Fruit fly (Drosophila melanogaster): Measurements from ENCODE around the gene EMC5.

EMC5 gene

dm6 chr2L:19009130-19009529, 21.6 kb downstream of the EMC5 start, which contains the start of gene RpL30:
RpL30 (minus strand) TSS chr2L:19009306.
- TF ChIP-seq dl (GFP tag; optimal IDR thresholded peaks at IDR 0.05; ENCODE audit: insufficient read depth in 1 of 2, partially characterized antibody in 2 of 2) (no peak), CrebA (GFP tag; optimal IDR thresholded peaks at IDR 0.05; ENCODE audit: borderline replicate concordance) (no peak), h (GFP tag; optimal IDR thresholded peaks at IDR 0.05) (peak; percentile 90), rgr (GFP tag; optimal IDR thresholded peaks at IDR 0.05) (peak; percentile 94), OdsH (GFP tag; optimal IDR thresholded peaks at IDR 0.05) (peak; percentile 82), Hnf4 (GFP tag; optimal IDR thresholded peaks at IDR 0.05) (peak; percentile 81), GATAd (GFP tag; optimal IDR thresholded peaks at IDR 0.05) (no peak), HLH106 (tag; optimal IDR thresholded peaks at IDR 0.05) (peak; percentile 78), dmrt93B (GFP tag; optimal IDR thresholded peaks at IDR 0.05) (peak; percentile 87), woc (GFP tag; optimal IDR thresholded peaks at IDR 0.05) (peak; percentile 51), CG9705 (GFP tag; optimal IDR thresholded peaks at IDR 0.05) (peak; percentile 87), Dif (GFP tag; optimal IDR thresholded peaks at IDR 0.05; ENCODE audit: partially characterized antibody) (peak; percentile 49), psq (GFP tag; optimal IDR thresholded peaks at IDR 0.05) (peak; percentile 56), pan (optimal IDR thresholded peaks at IDR 0.05) (no peak), Vsx2 (GFP tag; optimal IDR thresholded peaks at IDR 0.05; ENCODE audit: partially characterized antibody) (no peak), sv (GFP tag; optimal IDR thresholded peaks at IDR 0.05) (peak; percentile 88), br (GFP tag; optimal IDR thresholded peaks at IDR 0.05) (peak; percentile 90), Mio (GFP tag; optimal IDR thresholded peaks at IDR 0.05) (peak; percentile 71), Hr83 (GFP tag; optimal IDR thresholded peaks at IDR 0.05; ENCODE audit: poor library complexity, severe bottlenecking) (peak; percentile 85), Jra (GFP tag; optimal IDR thresholded peaks at IDR 0.05) (peak; percentile 71), foxo (GFP tag; optimal IDR thresholded peaks at IDR 0.05) (peak; percentile 46 to 79), Rel (GFP tag; optimal IDR thresholded peaks at IDR 0.05) (no peak), Rel (tag; optimal IDR thresholded peaks at IDR 0.05) (peak; percentile 78), sage (GFP tag; optimal IDR thresholded peaks at IDR 0.05) (peak; percentile 33), dsf (GFP tag; optimal IDR thresholded peaks at IDR 0.05; ENCODE audit: borderline replicate concordance) (peak; percentile 22), Dfd (GFP tag; optimal IDR thresholded peaks at IDR 0.05) (no peak), fru (GFP tag; optimal IDR thresholded peaks at IDR 0.05) (peak; percentile 81), Sp1 (GFP tag; optimal IDR thresholded peaks at IDR 0.05) (peak; percentile 92), ey (GFP tag; optimal IDR thresholded peaks at IDR 0.05) (peak; percentile 54), CG32264 (GFP tag; optimal IDR thresholded peaks at IDR 0.05) (peak; percentile 68), tai (GFP tag; optimal IDR thresholded peaks at IDR 0.05) (no peak), Myc (optimal IDR thresholded peaks at IDR 0.05) (peak; percentile 97)

DNA sequence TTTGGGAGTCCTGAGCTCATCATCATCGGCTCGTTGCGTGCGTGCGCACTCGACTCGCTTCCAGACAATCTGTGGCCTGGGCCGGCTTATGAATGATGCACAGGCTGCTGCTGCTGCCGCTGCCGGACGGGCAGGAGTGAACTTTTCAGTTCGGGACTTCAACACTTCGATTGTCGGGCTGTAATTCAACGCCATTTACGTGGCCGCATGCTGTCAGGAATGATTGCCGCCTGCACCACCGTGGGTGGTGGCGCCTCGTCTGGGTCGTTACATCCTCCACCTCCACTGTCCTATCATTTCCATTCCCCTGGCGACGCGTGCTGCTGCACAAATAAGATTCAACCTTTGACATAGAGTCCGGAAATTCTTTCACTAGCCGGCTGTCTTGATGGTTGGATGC, 22.5 kb downstream of the EMC5 start:
- TF ChIP-seq br (GFP tag; optimal IDR thresholded peaks at IDR 0.05) = no peak
- no peak for TF ChIP-seq Mio (GFP tag; optimal IDR thresholded peaks at IDR 0.05)
- TF ChIP-seq lola (GFP tag; optimal IDR thresholded peaks at IDR 0.05) = no peak
- TF ChIP-seq jim (GFP tag; optimal IDR thresholded peaks at IDR 0.05) = no peak
- TF ChIP-seq Abd-B (GFP tag; optimal IDR thresholded peaks at IDR 0.05) = no peak
- no peak for TF ChIP-seq N (GFP tag; optimal IDR thresholded peaks at IDR 0.05)
- TF ChIP-seq ey (GFP tag; optimal IDR thresholded peaks at IDR 0.05) = no peak

DNA sequence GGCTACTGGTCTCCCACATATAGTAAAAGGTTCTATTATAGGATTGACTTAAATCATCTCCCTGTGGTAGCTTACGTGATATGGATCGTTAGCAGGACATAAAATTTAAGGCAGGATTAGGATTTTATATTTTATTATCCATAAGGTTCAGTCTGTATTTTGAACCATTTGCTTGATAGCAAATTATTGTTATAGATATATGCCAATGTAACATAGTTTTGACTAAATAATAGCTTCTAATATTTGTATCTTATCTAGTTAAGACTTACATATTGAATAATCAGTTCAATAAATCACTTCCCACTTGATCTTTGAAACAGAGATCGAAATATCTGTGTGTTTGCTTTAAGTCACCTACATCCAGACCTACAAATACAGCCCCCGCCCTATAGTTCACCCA, 23.1 kb downstream of the EMC5 start, which contains the start of gene robl37BC:
Gene robl37BC, plus strand, starts transcription at position 301 of the 400 bp plus-strand sequence.
- TF ChIP-seq usp (GFP tag; optimal IDR thresholded peaks at IDR 0.05) = no peak
- no peak for TF ChIP-seq dl (GFP tag; optimal IDR thresholded peaks at IDR 0.05; ENCODE audit: insufficient read depth in 1 of 2, partially characterized antibody in 2 of 2)
- TF ChIP-seq sage (GFP tag; optimal IDR thresholded peaks at IDR 0.05) = no peak
- no peak for TF ChIP-seq Abd-B (GFP tag; optimal IDR thresholded peaks at IDR 0.05)
- no peak for TF ChIP-seq Dif (GFP tag; optimal IDR thresholded peaks at IDR 0.05; ENCODE audit: partially characterized antibody)
- TF ChIP-seq ey (GFP tag; optimal IDR thresholded peaks at IDR 0.05) = no peak
- TF ChIP-seq Rel (GFP tag; optimal IDR thresholded peaks at IDR 0.05) = no peak
- no peak for TF ChIP-seq Rel (tag; optimal IDR thresholded peaks at IDR 0.05)
- no peak for TF ChIP-seq Hnf4 (GFP tag; optimal IDR thresholded peaks at IDR 0.05)
- no peak for TF ChIP-seq foxo (GFP tag; optimal IDR thresholded peaks at IDR 0.05)
- no peak for TF ChIP-seq brk (GFP tag; optimal IDR thresholded peaks at IDR 0.05)
- no peak for TF ChIP-seq CrebA (GFP tag; optimal IDR thresholded peaks at IDR 0.05; ENCODE audit: borderline replicate concordance)
- TF ChIP-seq Dfd (GFP tag; optimal IDR thresholded peaks at IDR 0.05) = no peak
- TF ChIP-seq OdsH (GFP tag; optimal IDR thresholded peaks at IDR 0.05) = no peak
- no peak for TF ChIP-seq HLH106 (tag; optimal IDR thresholded peaks at IDR 0.05)
- TF ChIP-seq sv (GFP tag; optimal IDR thresholded peaks at IDR 0.05) = no peak
- no peak for TF ChIP-seq Vsx2 (GFP tag; optimal IDR thresholded peaks at IDR 0.05; ENCODE audit: partially characterized antibody)
- TF ChIP-seq rgr (GFP tag; optimal IDR thresholded peaks at IDR 0.05) = no peak
- no peak for TF ChIP-seq Jra (GFP tag; optimal IDR thresholded peaks at IDR 0.05)

Measured in whole organism, wandering third instar larva.